Worm (Caenorhabditis elegans): ENCODE measurements around the gene nipa-1.

DNA sequence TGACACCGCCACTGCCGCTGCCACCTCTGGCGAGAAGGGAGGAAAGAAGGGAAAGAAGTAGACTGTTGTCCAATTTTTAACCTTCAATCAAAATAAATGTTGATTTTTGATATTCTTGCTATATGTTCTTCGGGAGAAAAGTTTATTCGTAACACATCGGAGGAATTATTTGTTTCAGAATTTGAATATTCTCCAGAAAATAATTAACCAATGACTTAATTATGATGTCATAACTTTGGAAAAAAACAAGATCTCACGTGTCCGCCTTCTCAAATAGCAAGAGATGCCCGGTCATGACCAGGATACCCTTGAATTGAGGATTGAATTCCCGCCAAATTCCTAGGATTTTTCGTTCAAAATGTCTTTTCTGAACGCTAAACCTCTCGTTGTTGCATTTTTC, 57.8 kb downstream of the nipa-1 start:
- TF ChIP-seq nhr-237 (tag; optimal IDR thresholded peaks at IDR 0.05) = no peak
- TF ChIP-seq fos-1 (tag; optimal IDR thresholded peaks at IDR 0.05) = peak; percentile 13
- TF ChIP-seq lin-13 (GFP tag; optimal IDR thresholded peaks at IDR 0.05) = no peak
- no peak for TF ChIP-seq fkh-10 (GFP tag; optimal IDR thresholded peaks at IDR 0.05)
- TF ChIP-seq alr-1 (tag; optimal IDR thresholded peaks at IDR 0.05; ENCODE audit: borderline replicate concordance) = peak; percentile 68
- TF ChIP-seq dpl-1 (GFP tag; optimal IDR thresholded peaks at IDR 0.05) = no peak
- no peak for TF ChIP-seq nhr-28 (tag; optimal IDR thresholded peaks at IDR 0.05)
- no peak for TF ChIP-seq mab-9 (GFP tag; IDR thresholded peaks at IDR 0.05)
- no peak for TF ChIP-seq hlh-4 (tag; optimal IDR thresholded peaks at IDR 0.05)
- no peak for TF ChIP-seq zag-1 (tag; optimal IDR thresholded peaks at IDR 0.05)
- no peak for TF ChIP-seq nhr-11 (tag; optimal IDR thresholded peaks at IDR 0.05)
- no peak for TF ChIP-seq pqm-1 (tag; optimal IDR thresholded peaks at IDR 0.05)

Measured in whole organism, L1 larva.